Fruit fly (Drosophila melanogaster) whole organism, embryonic: ENCODE results near the gene Pgant8.

ENCODE experiments used
- Ada2b ChIP-seq: fragments of 200-800 bp; sonication (Bioruptor generic); IDR thresholded peaks from 2 replicates; pipeline ENCODE4 v1.3.6; 2022; ENCODE audit warnings: missing biosample characterization, missing genetic modification characterization
- Adf1 ChIP-seq: fragments of 200-800 bp; sonication (Bioruptor generic); IDR thresholded peaks from 2 replicates; pipeline ENCODE4 v1.3.6; 2022; ENCODE audit warnings: missing biosample characterization, missing genetic modification characterization
- B-H1 ChIP-seq: fragments of 200-800 bp; sonication (Bioruptor generic); IDR thresholded peaks from 3 replicates; pipeline ENCODE4 v1.3.6; 2022; ENCODE audit warnings: missing biosample characterization, missing genetic modification characterization
- Blimp-1 ChIP-seq: fragments of 200-800 bp; sonication (Bioruptor generic); optimal IDR thresholded peaks from 3 replicates; lab custom pipeline; 2018; ENCODE audit warnings: missing biosample characterization, missing genetic modification characterization, mild to moderate bottlenecking, moderate library complexity, missing genetic modification reagents
- CG1024 ChIP-seq: fragments of 200-800 bp; sonication (Bioruptor generic); IDR thresholded peaks from 2 replicates; pipeline ENCODE4 v1.3.6; 2022; ENCODE audit warnings: missing biosample characterization, missing genetic modification characterization
- CG10274 ChIP-seq: fragments of 200-800 bp; sonication (Bioruptor generic); optimal IDR thresholded peaks from 3 replicates; lab custom pipeline; 2017; ENCODE audit warnings: missing biosample characterization, mild to moderate bottlenecking, missing genetic modification characterization
- CG11085 ChIP-seq: fragments of 200-800 bp; sonication (Bioruptor generic); IDR thresholded peaks from 2 replicates; pipeline ENCODE4 v1.3.6; 2022; ENCODE audit warnings: missing biosample characterization, missing genetic modification characterization
- CG11696 ChIP-seq: fragments of 200-800 bp; sonication (Bioruptor generic); IDR thresholded peaks from 2 replicates; pipeline ENCODE4 v1.3.6; 2022; ENCODE audit warnings: missing biosample characterization, missing genetic modification characterization
- CG12769 ChIP-seq: fragments of 200-800 bp; sonication (Bioruptor generic); optimal IDR thresholded peaks from 2 replicates; lab custom pipeline; 2019; ENCODE audit warnings: missing biosample characterization, mild to moderate bottlenecking, missing genetic modification characterization, moderate library complexity
- CG13894 ChIP-seq: fragments of 200-800 bp; sonication (Bioruptor generic); optimal IDR thresholded peaks from 3 replicates; lab custom pipeline; 2018; ENCODE audit warnings: missing biosample characterization, mild to moderate bottlenecking, missing genetic modification characterization, moderate library complexity
- CG17328 ChIP-seq: fragments of 200-800 bp; sonication (Bioruptor generic); IDR thresholded peaks from 2 replicates; pipeline ENCODE4 v1.3.6; 2022; ENCODE audit warnings: missing biosample characterization, missing genetic modification characterization
- CG17829 ChIP-seq: fragments of 200-800 bp; optimal IDR thresholded peaks from 2 replicates; lab custom pipeline; 2019; ENCODE audit warnings: missing biosample characterization, mild to moderate bottlenecking, missing genetic modification characterization, moderate library complexity
- CG18262 ChIP-seq: fragments of 200-800 bp; optimal IDR thresholded peaks from 3 replicates; lab custom pipeline; 2019; ENCODE audit warnings: missing biosample characterization, mild to moderate bottlenecking, missing genetic modification characterization, moderate library complexity
- CG2120 ChIP-seq: fragments of 200-800 bp; sonication (Bioruptor generic); optimal IDR thresholded peaks from 3 replicates; lab custom pipeline; 2016; ENCODE audit warnings: missing biosample characterization, missing genetic modification characterization
- CG3726 ChIP-seq: fragments of 200-800 bp; sonication (Bioruptor generic); IDR thresholded peaks from 3 replicates; pipeline ENCODE4, ENCODE4 v1.3.6; 2022; ENCODE audit warnings: missing biosample characterization, missing genetic modification characterization
- CG3847 ChIP-seq: fragments of 200-800 bp; sonication (Bioruptor generic); IDR thresholded peaks from 2 replicates; pipeline ENCODE4 v1.3.6; 2022; ENCODE audit warnings: missing biosample characterization, missing genetic modification characterization
- CG4328 ChIP-seq: fragments of 200-800 bp; sonication (Bioruptor generic); optimal IDR thresholded peaks from 3 replicates; lab custom pipeline; 2017; ENCODE audit warnings: missing biosample characterization, missing genetic modification reagents, missing genetic modification characterization
- CG43689 ChIP-seq: fragments of 200-800 bp; sonication (Bioruptor generic); IDR thresholded peaks from 2 replicates; pipeline ENCODE4 v1.3.6; 2022; ENCODE audit warnings: missing biosample characterization, missing genetic modification characterization
- CG7928 ChIP-seq: fragments of 200-800 bp; sonication (Bioruptor generic); optimal IDR thresholded peaks from 2 replicates; lab custom pipeline; 2017; ENCODE audit warnings: missing biosample characterization, mild to moderate bottlenecking, missing genetic modification characterization
- CG7963 ChIP-seq: fragments of 200-800 bp; sonication (Bioruptor generic); IDR thresholded peaks from 3 replicates; pipeline ENCODE4 v1.3.6; 2022; ENCODE audit warnings: missing biosample characterization, missing genetic modification characterization; ENCODE audit not compliant: partially characterized antibody
- CG8281 ChIP-seq: fragments of 200-800 bp; sonication (Bioruptor generic); optimal IDR thresholded peaks from 2 replicates; lab custom pipeline; 2018; ENCODE audit warnings: missing biosample characterization, mild to moderate bottlenecking, missing genetic modification characterization, moderate library complexity
- CG8290 ChIP-seq, 3 experiments: fragments of 200-800 bp; sonication (Bioruptor generic); optimal IDR thresholded peaks; 2 replicates each; lab custom pipeline; 2016 to 2019; ENCODE audit warnings: missing biosample characterization in 3 of 3, missing genetic modification characterization in 3 of 3, mild to moderate bottlenecking in 2 of 3, moderate library complexity in 1 of 3
- CG9727 ChIP-seq: fragments of 200-800 bp; sonication (Bioruptor generic); optimal IDR thresholded peaks from 3 replicates; lab custom pipeline; 2017; ENCODE audit warnings: missing biosample characterization, mild to moderate bottlenecking, missing genetic modification characterization
- CoRest ChIP-seq: fragments of 200-800 bp; sonication (Bioruptor generic); optimal IDR thresholded peaks from 3 replicates; lab custom pipeline; 2018; ENCODE audit warnings: missing biosample characterization, mild to moderate bottlenecking, missing genetic modification characterization, moderate library complexity
- D19A ChIP-seq: fragments of 200-800 bp; optimal IDR thresholded peaks from 3 replicates; lab custom pipeline; 2019; ENCODE audit warnings: missing biosample characterization, mild to moderate bottlenecking, missing genetic modification characterization, moderate library complexity
- Dp ChIP-seq: fragments of 200-800 bp; sonication (Bioruptor generic); optimal IDR thresholded peaks from 2 replicates; lab custom pipeline; 2018; ENCODE audit warnings: missing biosample characterization, mild to moderate bottlenecking, missing genetic modification characterization, moderate library complexity
- HLH4C ChIP-seq: fragments of 200-800 bp; sonication (Bioruptor generic); IDR thresholded peaks from 3 replicates; pipeline ENCODE4 v1.3.6; 2022; ENCODE audit warnings: missing biosample characterization, missing genetic modification characterization; ENCODE audit not compliant: partially characterized antibody
- Hey ChIP-seq: fragments of 200-800 bp; sonication (Bioruptor generic); optimal IDR thresholded peaks from 3 replicates; lab custom pipeline; 2018; ENCODE audit warnings: missing biosample characterization, mild to moderate bottlenecking, missing genetic modification characterization
- Jarid2 ChIP-seq: fragments of 200-800 bp; sonication (Bioruptor generic); optimal IDR thresholded peaks from 3 replicates; lab custom pipeline; 2017; ENCODE audit warnings: mild to moderate bottlenecking, missing biosample characterization, missing genetic modification reagents, missing genetic modification characterization
- Ravus ChIP-seq: fragments of 200-800 bp; sonication (Bioruptor generic); IDR thresholded peaks from 2 replicates; pipeline ENCODE4 v1.3.6; 2022; ENCODE audit warnings: missing biosample characterization, missing genetic modification characterization
- Xbp1 ChIP-seq: fragments of 200-800 bp; sonication (Bioruptor generic); optimal IDR thresholded peaks from 3 replicates; lab custom pipeline; 2016; ENCODE audit warnings: missing biosample characterization, mild to moderate bottlenecking, missing genetic modification characterization
- YL-1 ChIP-seq: fragments of 200-800 bp; sonication (Bioruptor generic); optimal IDR thresholded peaks from 3 replicates; lab custom pipeline; 2017; ENCODE audit warnings: missing biosample characterization, mild to moderate bottlenecking, missing genetic modification characterization
- az2 ChIP-seq: fragments of 200-800 bp; sonication (Bioruptor generic); optimal IDR thresholded peaks from 3 replicates; lab custom pipeline; 2016; ENCODE audit warnings: missing biosample characterization, missing genetic modification characterization
- br ChIP-seq: fragments of >200 bp; optimal IDR thresholded peaks from 2 replicates; lab custom pipeline; 2017
- cato ChIP-seq: fragments of 200-800 bp; sonication (Bioruptor generic); optimal IDR thresholded peaks from 2 replicates; lab custom pipeline; 2016; ENCODE audit warnings: missing biosample characterization, missing genetic modification characterization, borderline replicate concordance
- chn ChIP-seq: fragments of 200-800 bp; sonication (Bioruptor generic); optimal IDR thresholded peaks from 2 replicates; lab custom pipeline; 2016; ENCODE audit warnings: missing biosample characterization, missing genetic modification characterization
- ci ChIP-seq: fragments of 200-800 bp; sonication (Bioruptor generic); IDR thresholded peaks from 3 replicates; pipeline ENCODE4 v1.3.6; 2022; ENCODE audit warnings: missing biosample characterization, missing genetic modification characterization
- da ChIP-seq: fragments of 200-800 bp; sonication (Bioruptor generic); optimal IDR thresholded peaks from 2 replicates; lab custom pipeline; 2016; ENCODE audit warnings: missing biosample characterization, missing genetic modification characterization
- fd102C ChIP-seq: fragments of 200-800 bp; sonication (Bioruptor generic); optimal IDR thresholded peaks from 2 replicates; lab custom pipeline; 2018; ENCODE audit warnings: missing biosample characterization, mild to moderate bottlenecking, missing genetic modification characterization, moderate library complexity
- fu2 ChIP-seq: fragments of 200-800 bp; sonication (Bioruptor generic); optimal IDR thresholded peaks from 2 replicates; lab custom pipeline; 2016; ENCODE audit warnings: missing biosample characterization, missing genetic modification characterization
- grn ChIP-seq: fragments of 200-800 bp; sonication (Bioruptor generic); optimal IDR thresholded peaks from 3 replicates; lab custom pipeline; 2017; ENCODE audit warnings: missing biosample characterization, missing genetic modification characterization
- gro ChIP-seq: fragments of 200-800 bp; sonication (Bioruptor generic); optimal IDR thresholded peaks from 2 replicates; lab custom pipeline; 2016; ENCODE audit warnings: missing biosample characterization, missing genetic modification characterization
- gsb ChIP-seq: fragments of 200-800 bp; sonication (Bioruptor generic); IDR thresholded peaks from 2 replicates; pipeline ENCODE4 v1.3.6; 2022; ENCODE audit warnings: missing biosample characterization, missing genetic modification characterization
- ind ChIP-seq: fragments of 200-800 bp; sonication (Bioruptor generic); optimal IDR thresholded peaks from 3 replicates; lab custom pipeline; 2016; ENCODE audit warnings: missing biosample characterization, missing genetic modification characterization
- mld ChIP-seq: fragments of 200-800 bp; sonication (Bioruptor generic); IDR thresholded peaks from 3 replicates; pipeline ENCODE4 v1.3.6; 2022; ENCODE audit warnings: missing biosample characterization, missing genetic modification characterization; ENCODE audit not compliant: partially characterized antibody
- nmo ChIP-seq: fragments of 200-800 bp; sonication (Bioruptor generic); optimal IDR thresholded peaks from 2 replicates; lab custom pipeline; 2018; ENCODE audit warnings: missing biosample characterization, mild to moderate bottlenecking, missing genetic modification characterization, moderate library complexity
- otp ChIP-seq: fragments of 200-800 bp; sonication (Bioruptor generic); IDR thresholded peaks from 3 replicates; pipeline ENCODE4, ENCODE4 v1.3.6; 2022; ENCODE audit warnings: missing biosample characterization, missing genetic modification characterization
- sna ChIP-seq: fragments of 200-800 bp; sonication (Bioruptor generic); IDR thresholded peaks from 2 replicates; pipeline ENCODE4 v1.3.6; 2022; ENCODE audit warnings: missing biosample characterization, missing genetic modification characterization; ENCODE audit not compliant: partially characterized antibody
- sqz ChIP-seq: fragments of 200-800 bp; sonication (Bioruptor generic); optimal IDR thresholded peaks from 3 replicates; lab custom pipeline; 2018; ENCODE audit warnings: missing biosample characterization, mild to moderate bottlenecking, missing genetic modification characterization
- tna ChIP-seq: fragments of 200-800 bp; sonication (Bioruptor generic); IDR thresholded peaks from 2 replicates; pipeline ENCODE4 v1.3.6; 2022; ENCODE audit warnings: missing biosample characterization, missing genetic modification characterization; ENCODE audit not compliant: partially characterized antibody
- ttk ChIP-seq: fragments of 200-800 bp; sonication (Bioruptor generic); IDR thresholded peaks from 2 replicates; pipeline ENCODE4 v2.1.2; 2022; ENCODE audit warnings: missing biosample characterization, missing genetic modification characterization
- wor ChIP-seq: fragments of 200-800 bp; sonication (Bioruptor generic); IDR thresholded peaks from 2 replicates; pipeline ENCODE4 v1.3.6; 2022; ENCODE audit warnings: missing biosample characterization, missing genetic modification characterization

Pgant8 gene

dm6 chr3L:15670455-15670854 lies 13.2 kb upstream of the Pgant8 start (continued):
- TF ChIP-seq ind (GFP tag; lab: Kevin White, UChicago): no peak
- no peak for TF ChIP-seq CG1024
- no peak for TF ChIP-seq tna (GFP tag; lab: Robert Waterston, UW)
- TF ChIP-seq Adf1 (GFP tag; lab: Robert Waterston, UW): no peak
- no peak for TF ChIP-seq Ada2b (GFP tag; lab: Robert Waterston, UW)
- peak; percentile 37 for TF ChIP-seq CoRest (tag; lab: Kevin White, UChicago)
- TF ChIP-seq nmo: peak; percentile 37
- no peak for TF ChIP-seq sna (GFP tag; lab: Robert Waterston, UW)
- no peak for TF ChIP-seq mld (GFP tag; lab: Robert Waterston, UW)
- no peak for TF ChIP-seq CG11085 (GFP tag; lab: Robert Waterston, UW)
- TF ChIP-seq B-H1 (GFP tag; lab: Robert Waterston, UW): no peak
- TF ChIP-seq Jarid2 (GFP tag; lab: Kevin White, UChicago): no peak
- no peak for TF ChIP-seq CG3847 (GFP tag; lab: Robert Waterston, UW)
- TF ChIP-seq CG7963 (GFP tag; lab: Robert Waterston, UW): no peak
- TF ChIP-seq wor (GFP tag; lab: Robert Waterston, UW): no peak
- no peak for TF ChIP-seq sqz (GFP tag; lab: Kevin White, UChicago)
- peak; percentile 81 for TF ChIP-seq CG9727
- no peak for TF ChIP-seq ci (GFP tag; lab: Robert Waterston, UW)
- TF ChIP-seq CG8281 (tag; lab: Kevin White, UChicago): no peak
- TF ChIP-seq gsb (GFP tag; lab: Robert Waterston, UW): no peak
- no peak for TF ChIP-seq CG7928
- TF ChIP-seq CG13894 (tag; lab: Kevin White, UChicago): no peak
- TF ChIP-seq chn (GFP tag; lab: Kevin White, UChicago): no peak
- TF ChIP-seq CG11696: no peak
- no peak for TF ChIP-seq CG3726 (GFP tag; lab: Robert Waterston, UW)
- no peak for TF ChIP-seq CG43689 (GFP tag; lab: Robert Waterston, UW)
- no peak for TF ChIP-seq Blimp-1 (GFP tag; lab: Kevin White, UChicago)
- TF ChIP-seq CG4328 (GFP tag; lab: Kevin White, UChicago): no peak
- no peak for TF ChIP-seq Dp (GFP tag; lab: Kevin White, UChicago)
- no peak for TF ChIP-seq otp (GFP tag; lab: Robert Waterston, UW)
- TF ChIP-seq CG18262 (tag; lab: Kevin White, UChicago): peak; percentile 81
- TF ChIP-seq HLH4C: no peak
- peak; percentile 12 for TF ChIP-seq az2 (GFP tag; lab: Kevin White, UChicago)
- TF ChIP-seq Xbp1 (GFP tag; lab: Kevin White, UChicago): no peak
- TF ChIP-seq CG17328 (GFP tag; lab: Robert Waterston, UW): no peak
- TF ChIP-seq Hey: no peak
- TF ChIP-seq D19A (tag; lab: Kevin White, UChicago): peak; percentile 34
- peak; percentile 8 for TF ChIP-seq CG8290 (GFP tag; optimal IDR thresholded peaks at IDR 0.05; lab: Kevin White, UChicago)
- TF ChIP-seq CG8290 (tag; optimal IDR thresholded peaks at IDR 0.05; lab: Kevin White, UChicago): no peak
- no peak for TF ChIP-seq ttk (GFP tag; lab: Robert Waterston, UW)
- no peak for TF ChIP-seq YL-1 (GFP tag; lab: Kevin White, UChicago)
- peak; percentile 70 for TF ChIP-seq CG17829 (tag; lab: Kevin White, UChicago)
- TF ChIP-seq CG12769 (tag; lab: Kevin White, UChicago): no peak
- no peak for TF ChIP-seq grn
- TF ChIP-seq fu2 (GFP tag; lab: Kevin White, UChicago): no peak
- no peak for TF ChIP-seq cato (GFP tag; lab: Kevin White, UChicago)
- no peak for TF ChIP-seq br (lab: Kevin White, UChicago)
- TF ChIP-seq da (GFP tag; lab: Kevin White, UChicago): no peak
- TF ChIP-seq fd102C (GFP tag; lab: Kevin White, UChicago): no peak
- TF ChIP-seq gro: no peak
- TF ChIP-seq CG10274 (GFP tag; lab: Kevin White, UChicago): no peak
- TF ChIP-seq Ravus (GFP tag; lab: Robert Waterston, UW): no peak
- no peak for TF ChIP-seq CG2120 (GFP tag; lab: Kevin White, UChicago)
